Worm (Caenorhabditis elegans): ENCODE data around the gene C38H2.2.

DNA sequence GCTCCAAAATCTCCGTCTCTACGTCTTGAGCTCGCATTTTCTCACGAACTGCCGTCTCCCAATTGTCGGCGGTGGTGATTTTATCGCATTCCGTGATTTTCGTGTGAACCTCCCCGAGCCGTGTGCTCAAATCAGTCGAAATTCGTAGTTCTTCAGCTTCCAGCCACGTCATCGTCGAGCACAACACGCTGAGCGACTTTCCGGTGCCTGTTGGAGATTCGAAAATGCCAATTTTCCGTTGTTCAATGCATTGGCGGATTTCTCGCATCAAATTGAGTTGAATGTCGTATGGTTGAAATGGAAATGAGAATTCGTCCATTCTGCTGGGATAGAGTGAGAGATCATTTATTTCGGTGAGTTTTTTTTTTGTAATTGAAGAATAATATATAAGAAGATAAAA is 23.3 kb downstream of the C38H2.2 start, which contains the start of the genes M03C11.3 and chl-1:
- TF ChIP-seq ztf-29 (GFP tag; IDR thresholded peaks at IDR 0.05) (no peak), T22C8.4 (GFP tag; IDR thresholded peaks at IDR 0.05) (no peak), klf-2 (GFP tag; conservative IDR thresholded peaks at IDR 0.05) (no peak), flt-1 (GFP tag; IDR thresholded peaks at IDR 0.05) (no peak), ztf-23 (GFP tag; IDR thresholded peaks at IDR 0.05) (no peak), ref-1 (GFP tag; conservative IDR thresholded peaks at IDR 0.05) (no peak), tab-1 (GFP tag; IDR thresholded peaks at IDR 0.05) (no peak), med-1 (GFP tag; optimal IDR thresholded peaks at IDR 0.05; ENCODE audit: insufficient read depth) (no peak)

Measured in whole organism, midembryonic.